Fruit fly (Drosophila melanogaster) whole organism, wandering third instar larva: ENCODE data around the gene CG10098.

ENCODE experiments used
- Abd-B ChIP-seq: fragments of >200 bp; optimal IDR thresholded peaks from 2 replicates; lab custom pipeline; 2017; ENCODE audit warnings: missing biosample characterization, missing genetic modification characterization
- CG32264 ChIP-seq: fragments of 200-800 bp; sonication (Bioruptor generic); optimal IDR thresholded peaks from 2 replicates; lab custom pipeline; 2016; ENCODE audit warnings: missing biosample characterization, missing genetic modification characterization
- CG9705 ChIP-seq: fragments of 200-800 bp; sonication (Bioruptor generic); optimal IDR thresholded peaks from 2 replicates; lab custom pipeline; 2018; ENCODE audit warnings: missing biosample characterization, mild to moderate bottlenecking, missing genetic modification characterization
- CrebA ChIP-seq: fragments of 200-800 bp; sonication (Bioruptor generic); optimal IDR thresholded peaks from 2 replicates; lab custom pipeline; 2016; ENCODE audit warnings: missing biosample characterization, mild to moderate bottlenecking, missing genetic modification characterization, borderline replicate concordance
- Dfd ChIP-seq: fragments of >200 bp; optimal IDR thresholded peaks from 2 replicates; lab custom pipeline; 2017; ENCODE audit warnings: missing biosample characterization, missing genetic modification characterization
- Dif ChIP-seq: fragments of 200-275, 200-300 bp; sonication (Bioruptor generic); optimal IDR thresholded peaks from 2 replicates; lab custom pipeline; 2018; ENCODE audit warnings: missing biosample characterization, missing genetic modification characterization; ENCODE audit not compliant: partially characterized antibody
- GATAd ChIP-seq: sonication (Bioruptor generic); optimal IDR thresholded peaks from 2 replicates; lab custom pipeline; 2016; ENCODE audit warnings: missing biosample characterization, missing genetic modification characterization
- HLH106 ChIP-seq: fragments of 200-800 bp; optimal IDR thresholded peaks from 3 replicates; lab custom pipeline; 2019; ENCODE audit warnings: missing biosample characterization, mild to moderate bottlenecking, missing genetic modification characterization, moderate library complexity
- Hnf4 ChIP-seq: fragments of 200-800 bp; sonication (Bioruptor generic); optimal IDR thresholded peaks from 2 replicates; lab custom pipeline; 2016; ENCODE audit warnings: missing biosample characterization, mild to moderate bottlenecking, missing genetic modification characterization
- Hr78 ChIP-seq: fragments of >200 bp; optimal IDR thresholded peaks from 2 replicates; lab custom pipeline; 2017; ENCODE audit warnings: missing biosample characterization, missing genetic modification characterization
- Hr83 ChIP-seq: fragments of 200-300 bp; sonication (Bioruptor generic); optimal IDR thresholded peaks from 2 replicates; lab custom pipeline; 2016; ENCODE audit warnings: missing biosample characterization, mild to moderate bottlenecking, missing genetic modification characterization, moderate library complexity; ENCODE audit not compliant: poor library complexity, severe bottlenecking
- Jra ChIP-seq: sonication (Bioruptor generic); optimal IDR thresholded peaks from 2 replicates; lab custom pipeline; 2016; ENCODE audit warnings: missing biosample characterization, missing genetic modification characterization
- Mio ChIP-seq: sonication (Bioruptor generic); optimal IDR thresholded peaks from 2 replicates; lab custom pipeline; 2016; ENCODE audit warnings: missing biosample characterization, missing genetic modification characterization
- Myc ChIP-seq: fragments of >200 bp; optimal IDR thresholded peaks from 2 replicates; lab custom pipeline; 2017
- N ChIP-seq: fragments of >200 bp; optimal IDR thresholded peaks from 2 replicates; lab custom pipeline; 2018; ENCODE audit warnings: missing biosample characterization, missing external identifiers, missing genetic modification characterization
- OdsH ChIP-seq: fragments of 200-800 bp; sonication (Bioruptor generic); optimal IDR thresholded peaks from 2 replicates; lab custom pipeline; 2016; ENCODE audit warnings: missing biosample characterization, mild to moderate bottlenecking, missing genetic modification characterization
- Rel ChIP-seq, 2 experiments: fragments of 200-800 bp; sonication (Bioruptor generic) in 1 of 2; optimal IDR thresholded peaks; 2 replicates in 1 of 2; 3 replicates in 1 of 2; lab custom pipeline; 2016 to 2019; ENCODE audit warnings: mild to moderate bottlenecking in 2 of 2, missing biosample characterization in 2 of 2, missing genetic modification characterization in 2 of 2, moderate library complexity in 1 of 2
- Sp1 ChIP-seq: fragments of 200-800 bp; sonication (Bioruptor generic); optimal IDR thresholded peaks from 3 replicates; lab custom pipeline; 2019; ENCODE audit warnings: missing biosample characterization, mild to moderate bottlenecking, missing genetic modification characterization, moderate library complexity
- Vsx2 ChIP-seq: fragments of 200-300, 225-300 bp; sonication (Bioruptor generic); optimal IDR thresholded peaks from 2 replicates; lab custom pipeline; 2018; ENCODE audit warnings: missing biosample characterization, missing genetic modification characterization; ENCODE audit not compliant: partially characterized antibody
- br ChIP-seq: fragments of 200-800 bp; sonication (Bioruptor generic); optimal IDR thresholded peaks from 2 replicates; lab custom pipeline; 2016; ENCODE audit warnings: missing biosample characterization, missing genetic modification characterization
- brk ChIP-seq: fragments of 200-800 bp; sonication (Bioruptor generic); optimal IDR thresholded peaks from 2 replicates; lab custom pipeline; 2016; ENCODE audit warnings: missing biosample characterization, mild to moderate bottlenecking, missing genetic modification characterization
- dl ChIP-seq, 2 experiments: fragments of 175-275, 200-275 bp in 1 of 2; fragments of 200-275 bp in 1 of 2; sonication (Bioruptor generic); optimal IDR thresholded peaks; lab custom pipeline; 2018; ENCODE audit warnings: mild to moderate bottlenecking in 2 of 2, missing biosample characterization in 2 of 2, missing genetic modification characterization in 2 of 2, moderate library complexity in 2 of 2; ENCODE audit not compliant: partially characterized antibody in 2 of 2, insufficient read depth in 1 of 2
- dmrt93B ChIP-seq: fragments of 200-800 bp; sonication (Bioruptor generic); optimal IDR thresholded peaks from 2 replicates; lab custom pipeline; 2018; ENCODE audit warnings: missing biosample characterization, mild to moderate bottlenecking, missing genetic modification characterization
- dsf ChIP-seq: sonication (Bioruptor generic); optimal IDR thresholded peaks from 2 replicates; lab custom pipeline; 2016; ENCODE audit warnings: missing biosample characterization, missing genetic modification characterization, borderline replicate concordance
- ey ChIP-seq: fragments of 200-800 bp; sonication (Bioruptor generic); optimal IDR thresholded peaks from 2 replicates; lab custom pipeline; 2016; ENCODE audit warnings: missing biosample characterization, missing genetic modification characterization
- foxo ChIP-seq, 2 experiments: fragments of 200-800 bp; sonication (Bioruptor generic); optimal IDR thresholded peaks; 2 replicates in 1 of 2; 3 replicates in 1 of 2; lab custom pipeline; 2016 to 2017; ENCODE audit warnings: missing biosample characterization in 2 of 2, missing genetic modification characterization in 2 of 2
- fru ChIP-seq: fragments of 200-800 bp; sonication (Bioruptor generic); optimal IDR thresholded peaks from 3 replicates; lab custom pipeline; 2016; ENCODE audit warnings: missing biosample characterization, mild to moderate bottlenecking, missing genetic modification characterization
- h ChIP-seq: fragments of 200-800 bp; sonication (Bioruptor generic); optimal IDR thresholded peaks from 3 replicates; lab custom pipeline; 2016; ENCODE audit warnings: missing biosample characterization, mild to moderate bottlenecking, missing genetic modification characterization
- jim ChIP-seq: fragments of 175-275, 200-325 bp; sonication (Bioruptor generic); optimal IDR thresholded peaks from 2 replicates; lab custom pipeline; 2016; ENCODE audit warnings: missing biosample characterization, mild to moderate bottlenecking, missing genetic modification characterization
- lola ChIP-seq: fragments of >200 bp; optimal IDR thresholded peaks from 2 replicates; lab custom pipeline; 2017; ENCODE audit warnings: missing biosample characterization, missing genetic modification characterization
- pan ChIP-seq: fragments of >200 bp; optimal IDR thresholded peaks from 2 replicates; lab custom pipeline; 2017
- psq ChIP-seq: fragments of 200-800 bp; sonication (Bioruptor generic); optimal IDR thresholded peaks from 3 replicates; lab custom pipeline; 2017; ENCODE audit warnings: missing biosample characterization, mild to moderate bottlenecking, missing genetic modification characterization, moderate library complexity
- rgr ChIP-seq: fragments of 200-800 bp; sonication (Bioruptor generic); optimal IDR thresholded peaks from 3 replicates; lab custom pipeline; 2016; ENCODE audit warnings: missing biosample characterization, mild to moderate bottlenecking, missing genetic modification characterization
- sage ChIP-seq: fragments of 200-800 bp; sonication (Bioruptor generic); optimal IDR thresholded peaks from 2 replicates; lab custom pipeline; 2016; ENCODE audit warnings: missing biosample characterization, mild to moderate bottlenecking, missing genetic modification characterization
- sv ChIP-seq: fragments of 200-800 bp; sonication (Bioruptor generic); optimal IDR thresholded peaks from 3 replicates; lab custom pipeline; 2016; ENCODE audit warnings: missing biosample characterization, missing genetic modification characterization
- tai ChIP-seq: sonication (Bioruptor generic); optimal IDR thresholded peaks from 2 replicates; lab custom pipeline; 2016; ENCODE audit warnings: missing biosample characterization, missing genetic modification characterization
- usp ChIP-seq: fragments of >200 bp; optimal IDR thresholded peaks from 2 replicates; lab custom pipeline; 2017; ENCODE audit warnings: missing biosample characterization, missing genetic modification characterization
- woc ChIP-seq: sonication (Bioruptor generic); optimal IDR thresholded peaks from 2 replicates; lab custom pipeline; 2016; ENCODE audit warnings: missing biosample characterization, mild to moderate bottlenecking, missing genetic modification characterization

Gene CG10098

dm6 chr3R:7075712-7076183 lies 48.6 kb upstream of the CG10098 start:
- TF ChIP-seq dmrt93B (GFP tag; lab: Kevin White, UChicago) (peak; percentile 86), CrebA (GFP tag; lab: Kevin White, UChicago) (no peak), N (GFP tag; lab: Kevin White, UChicago) (no peak), Dif (no peak), CG9705 (GFP tag; lab: Kevin White, UChicago) (peak; percentile 83), rgr (peak; percentile 97), brk (GFP tag; lab: Kevin White, UChicago) (peak; percentile 91), Sp1 (GFP tag; lab: Kevin White, UChicago) (peak; percentile 94), jim (peak; percentile 19), woc (GFP tag; lab: Kevin White, UChicago) (peak; percentile 88), fru (GFP tag; lab: Kevin White, UChicago) (peak; percentile 97), CG32264 (GFP tag; lab: Kevin White, UChicago) (peak; percentile 89), Vsx2 (GFP tag; lab: Kevin White, UChicago) (no peak), ey (peak; percentile 97), tai (GFP tag; lab: Kevin White, UChicago) (no peak), sage (GFP tag; lab: Kevin White, UChicago) (peak; percentile 83), Mio (GFP tag; lab: Kevin White, UChicago) (peak; percentile 78), Abd-B (GFP tag; lab: Kevin White, UChicago) (no peak), sv (GFP tag; lab: Kevin White, UChicago) (peak; percentile 90), Dfd (no peak), GATAd (no peak), usp (no peak), dl (GFP tag; optimal IDR thresholded peaks at IDR 0.05; lab: Kevin White, UChicago; ENCODE audit: insufficient read depth in 1 of 2, partially characterized antibody in 2 of 2) (no peak), Jra (peak; percentile 91), OdsH (GFP tag; lab: Kevin White, UChicago) (peak; percentile 96), br (GFP tag; lab: Kevin White, UChicago) (peak; percentile 97), pan (lab: Kevin White, UChicago) (no peak), h (GFP tag; lab: Kevin White, UChicago) (peak; percentile 98), lola (GFP tag; lab: Kevin White, UChicago) (no peak), foxo (GFP tag; optimal IDR thresholded peaks at IDR 0.05; lab: Kevin White, UChicago) (peak; percentile 86 to 97), Hr78 (GFP tag; lab: Kevin White, UChicago) (no peak), Rel (GFP tag; optimal IDR thresholded peaks at IDR 0.05; lab: Kevin White, UChicago) (peak; percentile 68), Rel (tag; optimal IDR thresholded peaks at IDR 0.05; lab: Kevin White, UChicago) (peak; percentile 84), HLH106 (tag; lab: Kevin White, UChicago) (peak; percentile 94), Hr83 (GFP tag; lab: Kevin White, UChicago) (peak; percentile 57), psq (GFP tag; lab: Kevin White, UChicago) (peak; percentile 93), Hnf4 (GFP tag; lab: Kevin White, UChicago) (peak; percentile 96), Myc (lab: Kevin White, UChicago) (no peak), dsf (GFP tag; lab: Kevin White, UChicago) (peak; percentile 75)
- TF ChIP-seq, all 38 proteins: peak for 24

DNA sequence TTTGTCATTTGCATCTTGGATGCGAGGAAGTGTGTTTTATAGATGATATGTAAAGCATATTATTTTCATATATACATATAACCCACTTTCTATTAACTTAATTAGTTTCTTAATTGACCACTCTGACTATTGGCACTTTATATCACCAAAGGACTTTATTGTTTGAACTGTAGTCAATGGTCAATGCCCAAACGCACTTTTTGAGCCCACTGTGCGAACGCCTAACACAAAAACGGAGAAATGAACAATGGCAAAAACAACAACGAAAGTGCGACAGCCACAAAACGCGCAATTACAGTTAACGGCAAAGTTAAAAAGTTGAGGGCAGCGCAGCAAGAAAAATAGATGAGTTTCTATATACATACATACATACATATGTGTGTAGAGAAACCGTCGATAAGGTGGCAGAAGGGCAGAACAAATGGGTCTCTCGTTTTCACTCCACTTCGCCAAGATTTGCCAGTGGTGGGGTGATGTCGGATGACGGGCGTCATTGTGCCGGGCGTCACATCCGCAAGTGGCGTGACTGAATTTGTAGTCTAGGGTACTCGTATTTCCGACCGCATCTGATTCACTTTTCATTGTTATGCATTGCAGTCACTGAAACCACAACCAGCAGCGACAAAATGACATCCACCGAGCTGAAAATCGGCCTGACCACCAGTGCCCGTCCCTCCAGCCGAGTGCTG lies 47.9 kb upstream of the CG10098 start:
- TF ChIP-seq sv (GFP tag; lab: Kevin White, UChicago) (no peak), br (GFP tag; lab: Kevin White, UChicago) (peak; percentile 46), jim (no peak), sage (GFP tag; lab: Kevin White, UChicago) (peak; percentile 15)
